Worm (Caenorhabditis elegans): ENCODE results near the gene set-21.
A peak's percentile ranks its signal among the peaks of the same experiment; 100 is the strongest.

Gene set-21

ce11 chrIV:4357296-4357695 is 33.3 kb upstream of the set-21 start, which contains the start of gene sars-2 (continued):
- TF ChIP-seq irx-1 (tag; optimal IDR thresholded peaks at IDR 0.05) (no peak), dsc-1 (tag; optimal IDR thresholded peaks at IDR 0.05) (peak; percentile 50), blmp-1 (tag; optimal IDR thresholded peaks at IDR 0.05) (no peak), efl-1 (optimal IDR thresholded peaks at IDR 0.05) (peak; percentile 88 to 92), efl-1 (GFP tag; optimal IDR thresholded peaks at IDR 0.05 in 1 of 2) (peak; percentile 93 to 99), nhr-19 (GFP tag; conservative IDR thresholded peaks at IDR 0.05) (no peak), mab-9 (GFP tag; IDR thresholded peaks at IDR 0.05) (no peak), xbp-1 (tag; optimal IDR thresholded peaks at IDR 0.05) (peak; percentile 40), nhr-11 (tag; optimal IDR thresholded peaks at IDR 0.05) (no peak), zip-4 (GFP tag; optimal IDR thresholded peaks at IDR 0.05) (no peak), snpc-4 (tag; optimal IDR thresholded peaks at IDR 0.05) (no peak), fkh-8 (tag; optimal IDR thresholded peaks at IDR 0.05) (no peak), sptf-1 (tag; optimal IDR thresholded peaks at IDR 0.05) (no peak), hpl-2 (GFP tag; optimal IDR thresholded peaks at IDR 0.05) (no peak), sox-4 (tag; optimal IDR thresholded peaks at IDR 0.05) (no peak), C04F5.9 (tag; optimal IDR thresholded peaks at IDR 0.05) (no peak), ama-1 (optimal IDR thresholded peaks at IDR 0.05) (no peak), ceh-82 (tag; optimal IDR thresholded peaks at IDR 0.05) (peak in 1 of 3 experiments; percentile 32), lin-14 (GFP tag; optimal IDR thresholded peaks at IDR 0.05) (peak; percentile 8), nhr-28 (tag; optimal IDR thresholded peaks at IDR 0.05) (no peak), lin-35 (GFP tag; optimal IDR thresholded peaks at IDR 0.05) (peak; percentile 92 to 96), nhr-237 (tag; optimal IDR thresholded peaks at IDR 0.05) (no peak), fkh-4 (tag; optimal IDR thresholded peaks at IDR 0.05; ENCODE audit: borderline replicate concordance) (no peak), nhr-85 (tag) (peak; percentile 33), grh-1 (GFP tag; IDR thresholded peaks at IDR 0.05) (no peak), lin-39 (tag; optimal IDR thresholded peaks at IDR 0.05) (no peak), hlh-4 (tag; optimal IDR thresholded peaks at IDR 0.05) (no peak), lir-3 (tag; optimal IDR thresholded peaks at IDR 0.05; ENCODE audit: poor library complexity) (no peak), hlh-17 (GFP tag; optimal IDR thresholded peaks at IDR 0.05; ENCODE audit: borderline replicate concordance) (no peak), unc-86 (tag; optimal IDR thresholded peaks at IDR 0.05) (no peak), unc-130 (tag; optimal IDR thresholded peaks at IDR 0.05) (no peak), zag-1 (tag; optimal IDR thresholded peaks at IDR 0.05) (no peak), ceh-8 (GFP tag; optimal IDR thresholded peaks at IDR 0.05) (no peak), sup-37 (GFP tag; optimal IDR thresholded peaks at IDR 0.05) (no peak), efl-3 (GFP tag; optimal IDR thresholded peaks at IDR 0.05) (no peak), nhr-84 (tag; optimal IDR thresholded peaks at IDR 0.05) (no peak), ets-5 (GFP tag; IDR thresholded peaks at IDR 0.05) (no peak), lin-13 (GFP tag; optimal IDR thresholded peaks at IDR 0.05) (no peak), pax-3 (tag; optimal IDR thresholded peaks at IDR 0.05) (no peak)

- TF ChIP-seq lsy-2 (tag; optimal IDR thresholded peaks at IDR 0.05) (no peak), ama-1 (optimal IDR thresholded peaks at IDR 0.05) (no peak), isw-1 (GFP tag; IDR thresholded peaks at IDR 0.05) (no peak)
Observed at ce11 chrIV:4359653-4360052, 31.0 kb upstream of the set-21 start, which contains the start of gene F55F10.3. F55F10.3 (plus strand) TSS chrIV:4359953.

- TF ChIP-seq lin-39 (tag; optimal IDR thresholded peaks at IDR 0.05) (peak; percentile 63), ceh-82 (tag; optimal IDR thresholded peaks at IDR 0.05) (peak; percentile 50 to 78 (median 72)), vab-15 (tag; optimal IDR thresholded peaks at IDR 0.05) (no peak), F16B12.6 (tag; optimal IDR thresholded peaks at IDR 0.05) (peak; percentile 47), nhr-237 (tag; optimal IDR thresholded peaks at IDR 0.05) (peak; percentile 12), mep-1 (tag; optimal IDR thresholded peaks at IDR 0.05) (peak; percentile 92), egl-13 (tag; optimal IDR thresholded peaks at IDR 0.05) (peak; percentile 17), lsy-2 (tag; optimal IDR thresholded peaks at IDR 0.05) (peak; percentile 85 to 86), zag-1 (tag; optimal IDR thresholded peaks at IDR 0.05) (peak; percentile 27), nhr-85 (tag) (peak; percentile 84), lin-35 (GFP tag; optimal IDR thresholded peaks at IDR 0.05) (peak; percentile 81 to 85), aly-2 (tag; optimal IDR thresholded peaks at IDR 0.05) (peak; percentile 11), unc-62 (GFP tag; optimal IDR thresholded peaks at IDR 0.05) (no peak), blmp-1 (tag; optimal IDR thresholded peaks at IDR 0.05) (no peak), fkh-8 (tag; optimal IDR thresholded peaks at IDR 0.05) (peak; percentile 27), nhr-71 (tag; optimal IDR thresholded peaks at IDR 0.05) (peak; percentile 87), nhr-90 (tag; optimal IDR thresholded peaks at IDR 0.05; ENCODE audit: poor library complexity) (peak; percentile 61), xbp-1 (tag; optimal IDR thresholded peaks at IDR 0.05) (peak; percentile 79), ztf-4 (tag; optimal IDR thresholded peaks at IDR 0.05) (no peak), jun-1 (tag; optimal IDR thresholded peaks at IDR 0.05) (peak; percentile 77), unc-86 (tag; optimal IDR thresholded peaks at IDR 0.05) (peak; percentile 66)
Observed at ce11 chrIV:4360497-4360896, 30.1 kb upstream of the set-21 start, which contains the start of gene F55F10.1. F55F10.1 (plus strand) TSS chrIV:4360837.

Measured in whole organism, L1 larva.